Fruit fly (Drosophila melanogaster): ENCODE results near the gene Mgat2.

DNA sequence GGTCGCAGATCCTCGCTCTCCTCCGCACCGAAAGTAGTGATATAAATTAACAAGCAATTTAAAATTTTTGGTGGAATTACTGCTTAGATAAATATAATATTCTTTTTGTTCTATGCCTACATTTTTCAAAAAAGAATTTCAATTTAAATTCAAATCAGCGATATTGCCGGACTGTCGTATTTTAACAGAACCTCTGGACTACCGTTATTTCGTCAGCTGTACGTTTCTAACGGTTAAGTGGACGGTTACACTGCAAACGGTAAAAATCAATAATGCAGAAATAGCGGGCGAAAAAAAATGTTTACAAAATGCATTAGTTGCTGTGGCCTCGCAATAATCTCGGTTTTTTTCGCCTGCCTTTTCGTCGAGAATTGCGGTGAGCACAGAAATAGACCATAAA lies 21.7 kb downstream of the Mgat2 start, which contains the start of gene Tace:
- no peak for TF ChIP-seq gce (GFP tag; IDR thresholded peaks at IDR 0.05)
- no peak for TF ChIP-seq CG15514 (GFP tag; optimal IDR thresholded peaks at IDR 0.05)
- TF ChIP-seq CG16779 (GFP tag; IDR thresholded peaks at IDR 0.05): no peak

All from whole organism, embryonic.